Fruit fly (Drosophila melanogaster) whole organism, wandering third instar larva: ENCODE data around the gene CG34338.

Experiments
- Abd-B ChIP-seq: fragments of >200 bp; optimal IDR thresholded peaks from 2 replicates; lab custom pipeline; 2017; ENCODE audit warnings: missing biosample characterization, missing genetic modification characterization
- CG32264 ChIP-seq: fragments of 200-800 bp; sonication (Bioruptor generic); optimal IDR thresholded peaks from 2 replicates; lab custom pipeline; 2016; ENCODE audit warnings: missing biosample characterization, missing genetic modification characterization
- CG9705 ChIP-seq: fragments of 200-800 bp; sonication (Bioruptor generic); optimal IDR thresholded peaks from 2 replicates; lab custom pipeline; 2018; ENCODE audit warnings: missing biosample characterization, mild to moderate bottlenecking, missing genetic modification characterization
- CrebA ChIP-seq: fragments of 200-800 bp; sonication (Bioruptor generic); optimal IDR thresholded peaks from 2 replicates; lab custom pipeline; 2016; ENCODE audit warnings: missing biosample characterization, mild to moderate bottlenecking, missing genetic modification characterization, borderline replicate concordance
- Dfd ChIP-seq: fragments of >200 bp; optimal IDR thresholded peaks from 2 replicates; lab custom pipeline; 2017; ENCODE audit warnings: missing biosample characterization, missing genetic modification characterization
- Dif ChIP-seq: fragments of 200-275, 200-300 bp; sonication (Bioruptor generic); optimal IDR thresholded peaks from 2 replicates; lab custom pipeline; 2018; ENCODE audit warnings: missing biosample characterization, missing genetic modification characterization; ENCODE audit not compliant: partially characterized antibody
- GATAd ChIP-seq: sonication (Bioruptor generic); optimal IDR thresholded peaks from 2 replicates; lab custom pipeline; 2016; ENCODE audit warnings: missing biosample characterization, missing genetic modification characterization
- HLH106 ChIP-seq: fragments of 200-800 bp; optimal IDR thresholded peaks from 3 replicates; lab custom pipeline; 2019; ENCODE audit warnings: missing biosample characterization, mild to moderate bottlenecking, missing genetic modification characterization, moderate library complexity
- Hnf4 ChIP-seq: fragments of 200-800 bp; sonication (Bioruptor generic); optimal IDR thresholded peaks from 2 replicates; lab custom pipeline; 2016; ENCODE audit warnings: missing biosample characterization, mild to moderate bottlenecking, missing genetic modification characterization
- Hr78 ChIP-seq: fragments of >200 bp; optimal IDR thresholded peaks from 2 replicates; lab custom pipeline; 2017; ENCODE audit warnings: missing biosample characterization, missing genetic modification characterization
- Hr83 ChIP-seq: fragments of 200-300 bp; sonication (Bioruptor generic); optimal IDR thresholded peaks from 2 replicates; lab custom pipeline; 2016; ENCODE audit warnings: missing biosample characterization, mild to moderate bottlenecking, missing genetic modification characterization, moderate library complexity; ENCODE audit not compliant: poor library complexity, severe bottlenecking
- Jra ChIP-seq: sonication (Bioruptor generic); optimal IDR thresholded peaks from 2 replicates; lab custom pipeline; 2016; ENCODE audit warnings: missing biosample characterization, missing genetic modification characterization
- Mio ChIP-seq: sonication (Bioruptor generic); optimal IDR thresholded peaks from 2 replicates; lab custom pipeline; 2016; ENCODE audit warnings: missing biosample characterization, missing genetic modification characterization
- Myc ChIP-seq: fragments of >200 bp; optimal IDR thresholded peaks from 2 replicates; lab custom pipeline; 2017
- N ChIP-seq: fragments of >200 bp; optimal IDR thresholded peaks from 2 replicates; lab custom pipeline; 2018; ENCODE audit warnings: missing biosample characterization, missing external identifiers, missing genetic modification characterization
- OdsH ChIP-seq: fragments of 200-800 bp; sonication (Bioruptor generic); optimal IDR thresholded peaks from 2 replicates; lab custom pipeline; 2016; ENCODE audit warnings: missing biosample characterization, mild to moderate bottlenecking, missing genetic modification characterization
- Rel ChIP-seq, 2 experiments: fragments of 200-800 bp; sonication (Bioruptor generic) in 1 of 2; optimal IDR thresholded peaks; 2 replicates in 1 of 2; 3 replicates in 1 of 2; lab custom pipeline; 2016 to 2019; ENCODE audit warnings: mild to moderate bottlenecking in 2 of 2, missing biosample characterization in 2 of 2, missing genetic modification characterization in 2 of 2, moderate library complexity in 1 of 2
- Sp1 ChIP-seq: fragments of 200-800 bp; sonication (Bioruptor generic); optimal IDR thresholded peaks from 3 replicates; lab custom pipeline; 2019; ENCODE audit warnings: missing biosample characterization, mild to moderate bottlenecking, missing genetic modification characterization, moderate library complexity
- Vsx2 ChIP-seq: fragments of 200-300, 225-300 bp; sonication (Bioruptor generic); optimal IDR thresholded peaks from 2 replicates; lab custom pipeline; 2018; ENCODE audit warnings: missing biosample characterization, missing genetic modification characterization; ENCODE audit not compliant: partially characterized antibody
- br ChIP-seq: fragments of 200-800 bp; sonication (Bioruptor generic); optimal IDR thresholded peaks from 2 replicates; lab custom pipeline; 2016; ENCODE audit warnings: missing biosample characterization, missing genetic modification characterization
- brk ChIP-seq: fragments of 200-800 bp; sonication (Bioruptor generic); optimal IDR thresholded peaks from 2 replicates; lab custom pipeline; 2016; ENCODE audit warnings: missing biosample characterization, mild to moderate bottlenecking, missing genetic modification characterization
- dl ChIP-seq, 2 experiments: fragments of 175-275, 200-275 bp in 1 of 2; fragments of 200-275 bp in 1 of 2; sonication (Bioruptor generic); optimal IDR thresholded peaks; lab custom pipeline; 2018; ENCODE audit warnings: mild to moderate bottlenecking in 2 of 2, missing biosample characterization in 2 of 2, missing genetic modification characterization in 2 of 2, moderate library complexity in 2 of 2; ENCODE audit not compliant: partially characterized antibody in 2 of 2, insufficient read depth in 1 of 2
- dmrt93B ChIP-seq: fragments of 200-800 bp; sonication (Bioruptor generic); optimal IDR thresholded peaks from 2 replicates; lab custom pipeline; 2018; ENCODE audit warnings: missing biosample characterization, mild to moderate bottlenecking, missing genetic modification characterization
- dsf ChIP-seq: sonication (Bioruptor generic); optimal IDR thresholded peaks from 2 replicates; lab custom pipeline; 2016; ENCODE audit warnings: missing biosample characterization, missing genetic modification characterization, borderline replicate concordance
- ey ChIP-seq: fragments of 200-800 bp; sonication (Bioruptor generic); optimal IDR thresholded peaks from 2 replicates; lab custom pipeline; 2016; ENCODE audit warnings: missing biosample characterization, missing genetic modification characterization
- foxo ChIP-seq, 2 experiments: fragments of 200-800 bp; sonication (Bioruptor generic); optimal IDR thresholded peaks; 2 replicates in 1 of 2; 3 replicates in 1 of 2; lab custom pipeline; 2016 to 2017; ENCODE audit warnings: missing biosample characterization in 2 of 2, missing genetic modification characterization in 2 of 2
- fru ChIP-seq: fragments of 200-800 bp; sonication (Bioruptor generic); optimal IDR thresholded peaks from 3 replicates; lab custom pipeline; 2016; ENCODE audit warnings: missing biosample characterization, mild to moderate bottlenecking, missing genetic modification characterization
- h ChIP-seq: fragments of 200-800 bp; sonication (Bioruptor generic); optimal IDR thresholded peaks from 3 replicates; lab custom pipeline; 2016; ENCODE audit warnings: missing biosample characterization, mild to moderate bottlenecking, missing genetic modification characterization
- jim ChIP-seq: fragments of 175-275, 200-325 bp; sonication (Bioruptor generic); optimal IDR thresholded peaks from 2 replicates; lab custom pipeline; 2016; ENCODE audit warnings: missing biosample characterization, mild to moderate bottlenecking, missing genetic modification characterization
- lola ChIP-seq: fragments of >200 bp; optimal IDR thresholded peaks from 2 replicates; lab custom pipeline; 2017; ENCODE audit warnings: missing biosample characterization, missing genetic modification characterization
- pan ChIP-seq: fragments of >200 bp; optimal IDR thresholded peaks from 2 replicates; lab custom pipeline; 2017
- psq ChIP-seq: fragments of 200-800 bp; sonication (Bioruptor generic); optimal IDR thresholded peaks from 3 replicates; lab custom pipeline; 2017; ENCODE audit warnings: missing biosample characterization, mild to moderate bottlenecking, missing genetic modification characterization, moderate library complexity
- rgr ChIP-seq: fragments of 200-800 bp; sonication (Bioruptor generic); optimal IDR thresholded peaks from 3 replicates; lab custom pipeline; 2016; ENCODE audit warnings: missing biosample characterization, mild to moderate bottlenecking, missing genetic modification characterization
- sage ChIP-seq: fragments of 200-800 bp; sonication (Bioruptor generic); optimal IDR thresholded peaks from 2 replicates; lab custom pipeline; 2016; ENCODE audit warnings: missing biosample characterization, mild to moderate bottlenecking, missing genetic modification characterization
- sv ChIP-seq: fragments of 200-800 bp; sonication (Bioruptor generic); optimal IDR thresholded peaks from 3 replicates; lab custom pipeline; 2016; ENCODE audit warnings: missing biosample characterization, missing genetic modification characterization
- tai ChIP-seq: sonication (Bioruptor generic); optimal IDR thresholded peaks from 2 replicates; lab custom pipeline; 2016; ENCODE audit warnings: missing biosample characterization, missing genetic modification characterization
- usp ChIP-seq: fragments of >200 bp; optimal IDR thresholded peaks from 2 replicates; lab custom pipeline; 2017; ENCODE audit warnings: missing biosample characterization, missing genetic modification characterization
- woc ChIP-seq: sonication (Bioruptor generic); optimal IDR thresholded peaks from 2 replicates; lab custom pipeline; 2016; ENCODE audit warnings: missing biosample characterization, mild to moderate bottlenecking, missing genetic modification characterization

The CG34338 gene

dm6 chrX:7728251-7729164, 40.0 kb upstream of the CG34338 start, which contains the start of the genes NELF-B and CG12155 (continued):
- TF ChIP-seq Dfd (no peak), jim (GFP tag; lab: Kevin White, UChicago) (no peak)
- TF ChIP-seq, all 38 proteins: peak for 12

- peak in 1 of 2 experiments; percentile 81 for TF ChIP-seq foxo (GFP tag; optimal IDR thresholded peaks at IDR 0.05; lab: Kevin White, UChicago)
- TF ChIP-seq Myc (lab: Kevin White, UChicago), result peak; percentile 82
- no peak for TF ChIP-seq lola
- TF ChIP-seq dl (GFP tag; optimal IDR thresholded peaks at IDR 0.05; lab: Kevin White, UChicago; ENCODE audit: insufficient read depth in 1 of 2, partially characterized antibody in 2 of 2), result no peak
- TF ChIP-seq Dif (GFP tag; lab: Kevin White, UChicago), result no peak
- TF ChIP-seq sage (GFP tag; lab: Kevin White, UChicago), result peak; percentile 46
- TF ChIP-seq Mio, result no peak
- TF ChIP-seq ey (GFP tag; lab: Kevin White, UChicago), result peak; percentile 62
- TF ChIP-seq Rel (GFP tag; optimal IDR thresholded peaks at IDR 0.05; lab: Kevin White, UChicago), result no peak
- TF ChIP-seq Rel (tag; optimal IDR thresholded peaks at IDR 0.05; lab: Kevin White, UChicago), result peak; percentile 44
- peak; percentile 60 for TF ChIP-seq psq (GFP tag; lab: Kevin White, UChicago)
- TF ChIP-seq woc (GFP tag; lab: Kevin White, UChicago), result peak; percentile 84
- TF ChIP-seq OdsH, result peak; percentile 65
- no peak for TF ChIP-seq Hnf4 (GFP tag; lab: Kevin White, UChicago)
- TF ChIP-seq Vsx2 (GFP tag; lab: Kevin White, UChicago), result no peak
- peak; percentile 67 for TF ChIP-seq sv (GFP tag; lab: Kevin White, UChicago)
- TF ChIP-seq pan (lab: Kevin White, UChicago), result no peak
- no peak for TF ChIP-seq usp (GFP tag; lab: Kevin White, UChicago)
- TF ChIP-seq dmrt93B (GFP tag; lab: Kevin White, UChicago), result peak; percentile 77
- TF ChIP-seq CG32264, result no peak
- TF ChIP-seq dsf (GFP tag; lab: Kevin White, UChicago), result peak; percentile 31
- peak; percentile 74 for TF ChIP-seq fru (GFP tag; lab: Kevin White, UChicago)
- peak; percentile 72 for TF ChIP-seq Sp1 (GFP tag; lab: Kevin White, UChicago)
- TF ChIP-seq CrebA (GFP tag; lab: Kevin White, UChicago), result no peak
- TF ChIP-seq GATAd, result peak; percentile 10
- TF ChIP-seq h (GFP tag; lab: Kevin White, UChicago), result peak; percentile 76
- TF ChIP-seq br (GFP tag; lab: Kevin White, UChicago), result peak; percentile 69
- TF ChIP-seq Hr78 (GFP tag; lab: Kevin White, UChicago), result no peak
- no peak for TF ChIP-seq Abd-B (GFP tag; lab: Kevin White, UChicago)
- TF ChIP-seq CG9705 (GFP tag; lab: Kevin White, UChicago), result peak; percentile 71
- TF ChIP-seq N (GFP tag; lab: Kevin White, UChicago), result no peak
- TF ChIP-seq HLH106, result peak; percentile 85
- peak; percentile 56 for TF ChIP-seq Jra (GFP tag; lab: Kevin White, UChicago)
- TF ChIP-seq brk (GFP tag; lab: Kevin White, UChicago), result no peak
- TF ChIP-seq rgr (GFP tag; lab: Kevin White, UChicago), result peak; percentile 76
- TF ChIP-seq Hr83 (GFP tag; lab: Kevin White, UChicago), result peak; percentile 28
- no peak for TF ChIP-seq jim (GFP tag; lab: Kevin White, UChicago)
- no peak for TF ChIP-seq tai (GFP tag; lab: Kevin White, UChicago)
- TF ChIP-seq Dfd, result no peak
Measured at dm6 chrX:7734131-7734930, 34.2 kb upstream of the CG34338 start, which contains the start of the genes Pdp and Rab39. Gene Pdp (minus strand): TSS chrX:7734651. Gene Rab39 (plus strand): TSS chrX:7734923.
